Worm (Caenorhabditis elegans) whole organism, L1 larva: ENCODE results near the gene sod-3.
A peak's percentile ranks its signal among the peaks of the same experiment; 100 is the strongest.

Experiments
- blmp-1 ChIP-seq: fragments of 150-350 bp; optimal IDR thresholded peaks from 2 replicates; lab custom pipeline; 2014; ENCODE audit warnings: missing biosample characterization, missing genetic modification characterization
- ceh-8 ChIP-seq: fragments of 200-800 bp; sonication (Bioruptor generic); optimal IDR thresholded peaks from 2 replicates; lab custom pipeline; 2018; ENCODE audit warnings: mild to moderate bottlenecking, missing genetic modification characterization, moderate library complexity, missing compliant biosample characterization
- ceh-82 ChIP-seq, 3 experiments: fragments of 150-350 bp in 1 of 3; sonication (generic microtip) in 2 of 3; optimal IDR thresholded peaks; 2 replicates each; lab custom pipeline; 2014 to 2017; ENCODE audit warnings: missing biosample characterization in 3 of 3, missing genetic modification characterization in 3 of 3
- fkh-8 ChIP-seq: sonication (generic microtip); optimal IDR thresholded peaks from 2 replicates; lab custom pipeline; 2016; ENCODE audit warnings: mild to moderate bottlenecking, missing genetic modification characterization, missing compliant biosample characterization
- hlh-4 ChIP-seq: sonication (generic microtip); optimal IDR thresholded peaks from 2 replicates; lab custom pipeline; 2016; ENCODE audit warnings: mild to moderate bottlenecking, missing genetic modification characterization, missing compliant biosample characterization
- lin-13 ChIP-seq: fragments of 150-350 bp; optimal IDR thresholded peaks from 2 replicates; lab custom pipeline; 2014; ENCODE audit warnings: missing biosample characterization, missing genetic modification reagents, missing genetic modification characterization
- lir-3 ChIP-seq: sonication (generic microtip); optimal IDR thresholded peaks from 2 replicates; lab custom pipeline; 2016; ENCODE audit warnings: mild to moderate bottlenecking, missing genetic modification characterization, moderate library complexity, missing compliant biosample characterization; ENCODE audit not compliant: poor library complexity
- lsy-2 ChIP-seq, 2 experiments: fragments of 150-350 bp; optimal IDR thresholded peaks; 2 replicates each; lab custom pipeline; 2014; ENCODE audit warnings: missing biosample characterization in 2 of 2, missing genetic modification characterization in 2 of 2
- nhr-19 ChIP-seq: fragments of 200-800 bp; sonication (Bioruptor generic); conservative IDR thresholded peaks from 2 replicates; pipeline ENCODE4 v1.3.6; 2022; ENCODE audit warnings: missing genetic modification characterization, missing compliant biosample characterization
- pag-3 ChIP-seq: sonication (generic microtip); optimal IDR thresholded peaks from 2 replicates; lab custom pipeline; 2017; ENCODE audit warnings: missing genetic modification characterization, mild to moderate bottlenecking, missing compliant biosample characterization, antibody characterized with exemption, borderline replicate concordance; ENCODE audit not compliant: insufficient read depth
- snpc-4 ChIP-seq: fragments of 150-350 bp; optimal IDR thresholded peaks from 2 replicates; lab custom pipeline; 2014; ENCODE audit warnings: missing biosample characterization, missing genetic modification characterization

ce11 chrX:17135704-17136103, 43.2 kb downstream of the sod-3 start:
- TF ChIP-seq nhr-19 (GFP tag; lab: Robert Waterston, UW), result no peak
- TF ChIP-seq snpc-4 (tag; lab: Kevin White, UChicago), result no peak
- TF ChIP-seq ceh-82 (tag; optimal IDR thresholded peaks at IDR 0.05; lab: Kevin White, UChicago), result no peak
- no peak for TF ChIP-seq ceh-8 (GFP tag; lab: Kevin White, UChicago)
- no peak for TF ChIP-seq lir-3
- no peak for TF ChIP-seq blmp-1 (tag; lab: Kevin White, UChicago)
- TF ChIP-seq lsy-2 (tag; optimal IDR thresholded peaks at IDR 0.05; lab: Kevin White, UChicago), result no peak
- no peak for TF ChIP-seq fkh-8
- no peak for TF ChIP-seq hlh-4
- peak; percentile 4 for TF ChIP-seq lin-13 (GFP tag; lab: Kevin White, UChicago)
- TF ChIP-seq pag-3, result no peak
